Worm (Caenorhabditis elegans) whole organism, L1 larva: ENCODE measurements around the gene F02C12.1.

Experiments
- C04F5.9 ChIP-seq: sonication (generic microtip); optimal IDR thresholded peaks from 2 replicates; lab custom pipeline; 2016; ENCODE audit warnings: missing genetic modification characterization, missing compliant biosample characterization
- C16A3.4 ChIP-seq: fragments of 150-350 bp; optimal IDR thresholded peaks from 2 replicates; lab custom pipeline; 2014; ENCODE audit warnings: missing biosample characterization, missing genetic modification characterization
- ama-1 ChIP-seq: fragments of 150-350 bp; optimal IDR thresholded peaks from 2 replicates; lab custom pipeline; 2014
- blmp-1 ChIP-seq: fragments of 150-350 bp; optimal IDR thresholded peaks from 2 replicates; lab custom pipeline; 2014; ENCODE audit warnings: missing biosample characterization, missing genetic modification characterization
- ceh-82 ChIP-seq, 3 experiments: fragments of 150-350 bp in 1 of 3; sonication (generic microtip) in 2 of 3; optimal IDR thresholded peaks; 2 replicates each; lab custom pipeline; 2014 to 2017; ENCODE audit warnings: missing biosample characterization in 3 of 3, missing genetic modification characterization in 3 of 3
- ceh-90 ChIP-seq: sonication (generic microtip); optimal IDR thresholded peaks from 2 replicates; lab custom pipeline; 2016; ENCODE audit warnings: missing genetic modification characterization, missing compliant biosample characterization
- dpl-1 ChIP-seq, 3 experiments: fragments of 150-350 bp in 2 of 3; sonication (generic microtip) in 1 of 3; optimal IDR thresholded peaks; 2 replicates each; lab custom pipeline; 2014 to 2017; ENCODE audit warnings: missing biosample characterization in 3 of 3, missing genetic modification characterization in 3 of 3, missing genetic modification reagents in 3 of 3
- dsc-1 ChIP-seq: sonication (generic microtip); optimal IDR thresholded peaks from 2 replicates; lab custom pipeline; 2016; ENCODE audit warnings: mild to moderate bottlenecking, missing genetic modification characterization, missing compliant biosample characterization
- efl-3 ChIP-seq: fragments of 200-800 bp; sonication (Bioruptor generic); optimal IDR thresholded peaks from 2 replicates; lab custom pipeline; 2018; ENCODE audit warnings: mild to moderate bottlenecking, missing genetic modification characterization, missing compliant biosample characterization
- egl-27 ChIP-seq, 2 experiments: fragments of 150-350 bp in 1 of 2; sonication (generic microtip); optimal IDR thresholded peaks; 3 replicates each; lab custom pipeline; 2017 to 2018; ENCODE audit warnings: missing biosample characterization in 2 of 2, missing genetic modification characterization in 2 of 2, missing genetic modification reagents in 2 of 2
- elt-2 ChIP-seq: sonication (generic microtip); optimal IDR thresholded peaks from 2 replicates; lab custom pipeline; 2016; ENCODE audit warnings: missing genetic modification characterization, mild to moderate bottlenecking, inconsistent platforms, missing compliant biosample characterization, missing genetic modification reagents
- elt-3 ChIP-seq, 6 experiments: fragments of 150-350 bp in 1 of 6; sonication (generic microtip); optimal IDR thresholded peaks; 2 replicates each; lab custom pipeline; 2017 to 2018; ENCODE audit warnings: missing biosample characterization in 6 of 6, missing genetic modification characterization in 6 of 6, inconsistent platforms in 1 of 6
- fkh-8 ChIP-seq: sonication (generic microtip); optimal IDR thresholded peaks from 2 replicates; lab custom pipeline; 2016; ENCODE audit warnings: mild to moderate bottlenecking, missing genetic modification characterization, missing compliant biosample characterization
- grh-1 ChIP-seq: fragments of 200-800 bp; sonication (Bioruptor generic); IDR thresholded peaks from 2 replicates; pipeline ENCODE4 v1.3.6; 2022; ENCODE audit warnings: missing genetic modification reagents, missing genetic modification characterization, missing compliant biosample characterization
- irx-1 ChIP-seq: sonication (generic microtip); optimal IDR thresholded peaks from 2 replicates; lab custom pipeline; 2016; ENCODE audit warnings: missing genetic modification characterization, missing compliant biosample characterization
- jun-1 ChIP-seq: fragments of 150-350 bp; optimal IDR thresholded peaks from 2 replicates; lab custom pipeline; 2014; ENCODE audit warnings: missing biosample characterization, missing genetic modification reagents, missing genetic modification characterization
- lin-13 ChIP-seq: fragments of 150-350 bp; optimal IDR thresholded peaks from 2 replicates; lab custom pipeline; 2014; ENCODE audit warnings: missing biosample characterization, missing genetic modification reagents, missing genetic modification characterization
- lin-14 ChIP-seq: fragments of 200-800 bp; sonication (Bioruptor generic); optimal IDR thresholded peaks from 2 replicates; lab custom pipeline; 2018; ENCODE audit warnings: mild to moderate bottlenecking, missing genetic modification characterization, moderate library complexity, missing compliant biosample characterization
- lin-35 ChIP-seq, 2 experiments: fragments of 150-350 bp; optimal IDR thresholded peaks; 2 replicates each; lab custom pipeline; 2014; ENCODE audit warnings: missing biosample characterization in 2 of 2, missing genetic modification characterization in 2 of 2, missing genetic modification reagents in 2 of 2
- lir-3 ChIP-seq: sonication (generic microtip); optimal IDR thresholded peaks from 2 replicates; lab custom pipeline; 2016; ENCODE audit warnings: mild to moderate bottlenecking, missing genetic modification characterization, moderate library complexity, missing compliant biosample characterization; ENCODE audit not compliant: poor library complexity
- lsy-2 ChIP-seq, 2 experiments: fragments of 150-350 bp; optimal IDR thresholded peaks; 2 replicates each; lab custom pipeline; 2014; ENCODE audit warnings: missing biosample characterization in 2 of 2, missing genetic modification characterization in 2 of 2
- mab-9 ChIP-seq: fragments of 200-800 bp; sonication (Bioruptor generic); IDR thresholded peaks from 2 replicates; pipeline ENCODE4 v1.3.6; 2022; ENCODE audit warnings: missing genetic modification reagents, missing genetic modification characterization, missing compliant biosample characterization
- mdl-1 ChIP-seq, 2 experiments: fragments of 150-350 bp; optimal IDR thresholded peaks; 2 replicates each; lab custom pipeline; 2014 to 2017; ENCODE audit warnings: missing biosample characterization in 2 of 2, missing genetic modification characterization in 2 of 2, inconsistent platforms in 1 of 2
- mef-2 ChIP-seq: fragments of 150-350 bp; optimal IDR thresholded peaks from 2 replicates; lab custom pipeline; 2014; ENCODE audit warnings: missing biosample characterization, missing genetic modification characterization
- mep-1 ChIP-seq: fragments of 150-350 bp; optimal IDR thresholded peaks from 2 replicates; lab custom pipeline; 2014; ENCODE audit warnings: missing biosample characterization, missing genetic modification characterization
- nhr-11 ChIP-seq: fragments of 150-350 bp; optimal IDR thresholded peaks from 2 replicates; lab custom pipeline; 2014; ENCODE audit warnings: missing biosample characterization, missing genetic modification characterization
- nhr-19 ChIP-seq: fragments of 200-800 bp; sonication (Bioruptor generic); conservative IDR thresholded peaks from 2 replicates; pipeline ENCODE4 v1.3.6; 2022; ENCODE audit warnings: missing genetic modification characterization, missing compliant biosample characterization
- nhr-20 ChIP-seq: sonication (generic microtip); optimal IDR thresholded peaks from 2 replicates; lab custom pipeline; 2016; ENCODE audit warnings: mild to moderate bottlenecking, missing genetic modification characterization, missing compliant biosample characterization
- nhr-47 ChIP-seq: sonication (generic microtip); optimal IDR thresholded peaks from 2 replicates; lab custom pipeline; 2016; ENCODE audit warnings: mild to moderate bottlenecking, missing genetic modification characterization, moderate library complexity, missing compliant biosample characterization
- nhr-71 ChIP-seq: sonication (generic microtip); optimal IDR thresholded peaks from 2 replicates; lab custom pipeline; 2016; ENCODE audit warnings: mild to moderate bottlenecking, missing genetic modification characterization, moderate library complexity, missing compliant biosample characterization
- nhr-84 ChIP-seq: sonication (generic microtip); optimal IDR thresholded peaks from 2 replicates; lab custom pipeline; 2017; ENCODE audit warnings: missing biosample characterization, missing genetic modification characterization
- nhr-85 ChIP-seq: sonication (generic microtip); peaks from one replicate; lab custom pipeline; 2016; ENCODE audit warnings: missing genetic modification characterization, inconsistent platforms, missing compliant biosample characterization
- nhr-90 ChIP-seq: sonication (generic microtip); optimal IDR thresholded peaks from 2 replicates; lab custom pipeline; 2016; ENCODE audit warnings: mild to moderate bottlenecking, missing genetic modification characterization, missing compliant biosample characterization; ENCODE audit not compliant: poor library complexity
- rnt-1 ChIP-seq: sonication (generic microtip); optimal IDR thresholded peaks from 2 replicates; lab custom pipeline; 2016; ENCODE audit warnings: mild to moderate bottlenecking, missing genetic modification characterization, moderate library complexity, missing compliant biosample characterization
- snu-23 ChIP-seq: sonication (generic microtip); optimal IDR thresholded peaks from 2 replicates; lab custom pipeline; 2016; ENCODE audit warnings: missing genetic modification characterization, missing compliant biosample characterization
- sox-4 ChIP-seq: sonication (generic microtip); optimal IDR thresholded peaks from 2 replicates; lab custom pipeline; 2016; ENCODE audit warnings: missing genetic modification characterization, missing compliant biosample characterization
- sup-37 ChIP-seq: fragments of 200-800 bp; sonication (Bioruptor generic); optimal IDR thresholded peaks from 2 replicates; lab custom pipeline; 2018; ENCODE audit warnings: mild to moderate bottlenecking, missing genetic modification characterization, missing compliant biosample characterization
- swsn-7 ChIP-seq: sonication (generic microtip); optimal IDR thresholded peaks from 2 replicates; lab custom pipeline; 2016; ENCODE audit warnings: missing genetic modification characterization, missing compliant biosample characterization
- tbx-2 ChIP-seq: sonication (generic microtip); optimal IDR thresholded peaks from 2 replicates; lab custom pipeline; 2016; ENCODE audit warnings: missing genetic modification characterization, missing compliant biosample characterization
- unc-130 ChIP-seq: fragments of 150-350 bp; optimal IDR thresholded peaks from 2 replicates; lab custom pipeline; 2017; ENCODE audit warnings: missing biosample characterization, missing genetic modification characterization, inconsistent platforms
- unc-62 ChIP-seq: fragments of 150-350 bp; optimal IDR thresholded peaks from 2 replicates; lab custom pipeline; 2014; ENCODE audit warnings: missing biosample characterization, missing genetic modification reagents, missing genetic modification characterization
- unc-86 ChIP-seq: sonication (generic microtip); optimal IDR thresholded peaks from 2 replicates; lab custom pipeline; 2016; ENCODE audit warnings: missing genetic modification characterization, missing compliant biosample characterization
- unc-98 ChIP-seq: fragments of 200-800 bp; sonication (Bioruptor generic); IDR thresholded peaks from 2 replicates; pipeline ENCODE4 v1.3.6; 2022; ENCODE audit warnings: missing genetic modification characterization, missing compliant biosample characterization
- vab-15 ChIP-seq: sonication (generic microtip); optimal IDR thresholded peaks from 2 replicates; lab custom pipeline; 2017; ENCODE audit warnings: missing genotype, mild to moderate bottlenecking, missing genetic modification characterization, missing compliant biosample characterization
- ztf-11 ChIP-seq, 2 experiments: sonication (generic microtip); optimal IDR thresholded peaks; 2 replicates each; lab custom pipeline; 2016 to 2017; ENCODE audit warnings: missing genetic modification characterization in 2 of 2, missing biosample characterization in 1 of 2, missing compliant biosample characterization in 1 of 2
- ztf-4 ChIP-seq: fragments of 150-350 bp; optimal IDR thresholded peaks from 2 replicates; lab custom pipeline; 2014; ENCODE audit warnings: missing biosample characterization, missing genetic modification characterization

Gene F02C12.1

ce11 chrX:13353530-13353929 lies 48.4 kb upstream of the F02C12.1 start (continued):
- TF ChIP-seq dpl-1 (GFP tag; optimal IDR thresholded peaks at IDR 0.05; lab: Kevin White, UChicago) (peak in 2 of 3 experiments; percentile 6 to 22), elt-2 (peak; percentile 61)

ce11 chrX:13354672-13355407 lies 47.0 kb upstream of the F02C12.1 start:
- TF ChIP-seq egl-27 (tag; optimal IDR thresholded peaks at IDR 0.05; lab: Kevin White, UChicago), result peak in 1 of 2 experiments; percentile 37
- TF ChIP-seq mab-9 (GFP tag; lab: Robert Waterston, UW), result no peak
- TF ChIP-seq unc-86, result no peak
- TF ChIP-seq nhr-19, result peak; percentile 66
- peak; percentile 70 for TF ChIP-seq nhr-20 (tag; lab: Kevin White, UChicago)
- TF ChIP-seq lin-13 (GFP tag; lab: Kevin White, UChicago), result peak; percentile 2
- peak; percentile 25 for TF ChIP-seq C16A3.4 (tag; lab: Kevin White, UChicago)
- TF ChIP-seq unc-130, result peak; percentile 44
- TF ChIP-seq mdl-1 (tag; optimal IDR thresholded peaks at IDR 0.05; lab: Kevin White, UChicago), result no peak
- TF ChIP-seq ztf-4, result peak; percentile 27
- TF ChIP-seq fkh-8 (tag; lab: Kevin White, UChicago), result peak; percentile 54
- TF ChIP-seq blmp-1 (tag; lab: Kevin White, UChicago), result peak; percentile 94
- no peak for TF ChIP-seq dpl-1 (GFP tag; optimal IDR thresholded peaks at IDR 0.05; lab: Kevin White, UChicago)
- peak; percentile 83 for TF ChIP-seq lin-14
- no peak for TF ChIP-seq mef-2 (tag; lab: Kevin White, UChicago)
- TF ChIP-seq ztf-11 (tag; optimal IDR thresholded peaks at IDR 0.05; lab: Kevin White, UChicago), result no peak
- peak; percentile 85 for TF ChIP-seq rnt-1 (tag; lab: Kevin White, UChicago)
- TF ChIP-seq lsy-2 (tag; optimal IDR thresholded peaks at IDR 0.05; lab: Kevin White, UChicago), result peak in 1 of 2 experiments; percentile 12
- TF ChIP-seq snu-23, result peak; percentile 62
- TF ChIP-seq jun-1 (tag; lab: Kevin White, UChicago), result peak; percentile 71
- TF ChIP-seq irx-1, result peak; percentile 3
- TF ChIP-seq tbx-2, result peak; percentile 49
- TF ChIP-seq mep-1 (tag; lab: Kevin White, UChicago), result peak; percentile 39
- TF ChIP-seq nhr-71 (tag; lab: Kevin White, UChicago), result peak; percentile 76
- peak; percentile 90 for TF ChIP-seq nhr-85 (tag; lab: Kevin White, UChicago)
- peak; percentile 58 for TF ChIP-seq nhr-47 (tag; lab: Kevin White, UChicago)
- TF ChIP-seq elt-2, result peak; percentile 69
- TF ChIP-seq lin-35 (GFP tag; optimal IDR thresholded peaks at IDR 0.05; lab: Kevin White, UChicago), result peak in 1 of 2 experiments; percentile 37
- TF ChIP-seq sup-37 (GFP tag; lab: Kevin White, UChicago), result no peak
- TF ChIP-seq elt-3 (tag; optimal IDR thresholded peaks at IDR 0.05; lab: Kevin White, UChicago), result peak in 3 of 6 experiments; percentile 32 to 49 (median 44)
- peak; percentile 34 for TF ChIP-seq nhr-90 (tag; lab: Kevin White, UChicago)
- peak; percentile 41 for TF ChIP-seq dsc-1 (tag; lab: Kevin White, UChicago)

ce11 chrX:13356469-13356868 lies 45.4 kb upstream of the F02C12.1 start:
- peak; percentile 7 for TF ChIP-seq sox-4
- peak; percentile 94 for TF ChIP-seq lin-14
- TF ChIP-seq lir-3 (tag; lab: Kevin White, UChicago), result no peak
- TF ChIP-seq mef-2 (tag; lab: Kevin White, UChicago), result peak; percentile 45
- no peak for TF ChIP-seq ceh-90 (tag; lab: Kevin White, UChicago)
- TF ChIP-seq lin-35 (GFP tag; optimal IDR thresholded peaks at IDR 0.05; lab: Kevin White, UChicago), result peak in 1 of 2 experiments; percentile 79
- TF ChIP-seq nhr-71 (tag; lab: Kevin White, UChicago), result peak; percentile 93
- peak; percentile 61 for TF ChIP-seq nhr-47 (tag; lab: Kevin White, UChicago)
- TF ChIP-seq ama-1 (lab: Kevin White, UChicago), result no peak
- peak in 1 of 3 experiments; percentile 4 for TF ChIP-seq ceh-82 (tag; optimal IDR thresholded peaks at IDR 0.05; lab: Kevin White, UChicago)
- no peak for TF ChIP-seq efl-3
- no peak for TF ChIP-seq unc-98
- peak; percentile 75 for TF ChIP-seq nhr-90 (tag; lab: Kevin White, UChicago)
- TF ChIP-seq lsy-2 (tag; optimal IDR thresholded peaks at IDR 0.05; lab: Kevin White, UChicago), result peak; percentile 18 to 50
- peak; percentile 20 for TF ChIP-seq nhr-11
- no peak for TF ChIP-seq vab-15 (tag; lab: Kevin White, UChicago)
- peak; percentile 71 for TF ChIP-seq grh-1
- TF ChIP-seq dsc-1 (tag; lab: Kevin White, UChicago), result no peak
- peak; percentile 18 for TF ChIP-seq swsn-7 (tag; lab: Kevin White, UChicago)
- no peak for TF ChIP-seq nhr-84 (tag; lab: Kevin White, UChicago)
- TF ChIP-seq egl-27 (tag; optimal IDR thresholded peaks at IDR 0.05; lab: Kevin White, UChicago), result peak; percentile 47 to 68
- no peak for TF ChIP-seq unc-62 (GFP tag; lab: Kevin White, UChicago)
- no peak for TF ChIP-seq C04F5.9 (tag; lab: Kevin White, UChicago)
- TF ChIP-seq mdl-1 (tag; optimal IDR thresholded peaks at IDR 0.05; lab: Kevin White, UChicago), result peak in 1 of 2 experiments; percentile 80
- no peak for TF ChIP-seq ztf-11 (tag; optimal IDR thresholded peaks at IDR 0.05; lab: Kevin White, UChicago)
